Worm (Caenorhabditis elegans) whole organism, late embryonic: ENCODE data around the gene rsf-1.

Experiments used
- K02D7.2 ChIP-seq: sonication (generic microtip); optimal IDR thresholded peaks from 2 replicates; lab custom pipeline; 2017; ENCODE audit warnings: mild to moderate bottlenecking, missing genetic modification characterization, missing compliant biosample characterization
- ceh-22 ChIP-seq: sonication (generic microtip); optimal IDR thresholded peaks from 2 replicates; lab custom pipeline; 2017; ENCODE audit warnings: missing biosample characterization, missing genetic modification characterization
- ceh-24 ChIP-seq: sonication (generic microtip); optimal IDR thresholded peaks from 2 replicates; lab custom pipeline; 2016; ENCODE audit warnings: mild to moderate bottlenecking, missing genetic modification characterization, missing compliant biosample characterization
- ceh-34 ChIP-seq: sonication (generic microtip); optimal IDR thresholded peaks from 2 replicates; lab custom pipeline; 2016; ENCODE audit warnings: mild to moderate bottlenecking, missing genetic modification characterization, missing compliant biosample characterization
- ceh-45 ChIP-seq: fragments of 200-800 bp; sonication (Bioruptor generic); IDR thresholded peaks from 2 replicates; pipeline ENCODE4 v1.3.6; 2022; ENCODE audit warnings: missing genetic modification reagents, missing genetic modification characterization, missing compliant biosample characterization
- ceh-48 ChIP-seq: sonication (generic microtip); optimal IDR thresholded peaks from 2 replicates; lab custom pipeline; 2016; ENCODE audit warnings: missing genetic modification characterization, inconsistent platforms, missing compliant biosample characterization
- dve-1 ChIP-seq: sonication (generic microtip); optimal IDR thresholded peaks from 2 replicates; lab custom pipeline; 2017; ENCODE audit warnings: antibody characterized with exemption, mild to moderate bottlenecking, missing genetic modification characterization, missing compliant biosample characterization
- elt-4 ChIP-seq: sonication (generic microtip); optimal IDR thresholded peaks from 2 replicates; lab custom pipeline; 2016; ENCODE audit warnings: missing genetic modification characterization, missing compliant biosample characterization
- ets-4 ChIP-seq: sonication (generic microtip); optimal IDR thresholded peaks from 2 replicates; lab custom pipeline; 2016; ENCODE audit warnings: missing genetic modification characterization, missing compliant biosample characterization
- hlh-30 ChIP-seq: sonication (generic microtip); optimal IDR thresholded peaks from 2 replicates; lab custom pipeline; 2017; ENCODE audit warnings: antibody characterized with exemption, missing genetic modification characterization, missing compliant biosample characterization; ENCODE audit not compliant: insufficient read depth
- nfya-1 ChIP-seq: sonication (generic microtip); optimal IDR thresholded peaks from 2 replicates; lab custom pipeline; 2017; ENCODE audit warnings: missing genetic modification characterization, mild to moderate bottlenecking, missing compliant biosample characterization, antibody characterized with exemption, moderate library complexity
- npax-4 ChIP-seq: sonication (generic microtip); optimal IDR thresholded peaks from 2 replicates; lab custom pipeline; 2016; ENCODE audit warnings: missing genetic modification characterization, missing compliant biosample characterization
- pha-2 ChIP-seq: sonication (generic microtip); optimal IDR thresholded peaks from 2 replicates; lab custom pipeline; 2017; ENCODE audit warnings: mild to moderate bottlenecking, missing genetic modification characterization, missing compliant biosample characterization
- pros-1 ChIP-seq: fragments of 150-350 bp; optimal IDR thresholded peaks from 2 replicates; lab custom pipeline; 2014; ENCODE audit warnings: missing biosample characterization, missing genetic modification reagents, missing genetic modification characterization
- sdc-2 ChIP-seq: sonication (generic microtip); optimal IDR thresholded peaks from 2 replicates; lab custom pipeline; 2016; ENCODE audit warnings: missing genotype, missing genetic modification characterization, missing compliant biosample characterization
- tbx-2 ChIP-seq: sonication (generic microtip); optimal IDR thresholded peaks from 2 replicates; lab custom pipeline; 2016; ENCODE audit warnings: missing genetic modification characterization, missing compliant biosample characterization
- tbx-7 ChIP-seq: sonication (generic microtip); optimal IDR thresholded peaks from 2 replicates; lab custom pipeline; 2016; ENCODE audit warnings: missing genotype, missing genetic modification characterization, missing compliant biosample characterization
- unc-42 ChIP-seq: sonication (generic microtip); optimal IDR thresholded peaks from 2 replicates; lab custom pipeline; 2016; ENCODE audit warnings: missing genotype, missing genetic modification characterization, missing compliant biosample characterization

rsf-1 gene

ce11 chrII:11347878-11348556 lies 41.8 kb downstream of the rsf-1 start, which contains the start of the genes B0491.6 and pigm-1 (continued):
- TF ChIP-seq nfya-1: peak; percentile 42
- TF ChIP-seq hlh-30 (tag; lab: Kevin White, UChicago): peak; percentile 19
- TF ChIP-seq dve-1 (tag; lab: Kevin White, UChicago): no peak
- peak; percentile 4 for TF ChIP-seq pros-1
- no peak for TF ChIP-seq tbx-7 (tag; lab: Kevin White, UChicago)

- TF ChIP-seq ceh-45 (GFP tag; lab: Robert Waterston, UW): no peak
Observed at ce11 chrII:11349892-11350291, 43.7 kb downstream of the rsf-1 start, which contains the start of gene dph-5. Gene dph-5 (plus strand): TSS chrII:11350192.

DNA sequence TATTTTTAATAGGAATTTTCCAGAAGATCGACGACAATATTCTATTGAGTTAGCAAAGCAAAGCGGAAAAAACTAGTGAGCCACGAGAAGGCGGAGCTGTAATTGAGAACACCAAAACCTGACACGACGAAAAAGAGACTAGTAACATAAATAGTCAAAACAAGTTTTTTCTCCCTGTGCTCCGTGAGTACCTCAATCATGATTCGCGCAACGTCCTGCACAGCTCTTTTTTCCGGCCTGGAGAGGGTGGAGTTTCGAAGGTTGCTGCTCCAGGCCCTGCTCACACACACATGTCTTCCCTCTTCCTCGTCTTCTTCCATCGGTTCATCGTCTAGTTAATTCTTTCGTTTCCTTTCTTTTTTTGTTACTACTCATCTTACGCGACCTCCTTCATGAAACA lies 45.4 kb downstream of the rsf-1 start, which contains the start of gene clh-2:
clh-2 (plus strand) TSS at position 301 of the 400 bp plus-strand sequence.
- TF ChIP-seq elt-4 (tag; lab: Kevin White, UChicago) (no peak), ets-4 (no peak), ceh-22 (tag; lab: Kevin White, UChicago) (no peak), npax-4 (tag; lab: Kevin White, UChicago) (no peak), nfya-1 (no peak), ceh-34 (tag; lab: Kevin White, UChicago) (no peak), ceh-48 (tag; lab: Kevin White, UChicago) (no peak), ceh-24 (tag; lab: Kevin White, UChicago) (no peak), pha-2 (no peak), tbx-2 (tag; lab: Kevin White, UChicago) (no peak), dve-1 (tag; lab: Kevin White, UChicago) (no peak), K02D7.2 (tag; lab: Kevin White, UChicago) (no peak), sdc-2 (no peak)
- TF ChIP-seq, all 69 proteins: peak for 0

DNA sequence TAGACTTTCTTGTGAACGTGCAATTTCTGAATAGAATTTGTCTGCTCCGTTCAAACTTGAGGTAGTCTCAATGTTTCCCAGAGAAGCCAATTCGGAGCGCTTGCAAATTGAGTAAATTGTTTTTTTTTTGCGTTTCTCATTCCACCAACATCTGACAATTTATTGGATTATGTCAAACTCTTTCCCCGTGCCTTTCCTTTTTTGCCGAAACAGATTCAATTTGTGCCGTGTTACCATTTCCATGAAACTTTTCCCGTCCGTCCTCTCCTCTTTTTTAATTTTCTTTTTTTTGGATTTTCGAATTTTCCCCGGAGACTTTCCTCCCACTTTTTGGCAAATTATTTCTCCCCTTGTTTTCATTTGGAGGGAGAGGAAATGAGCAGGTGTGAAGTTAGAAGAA lies 47.3 kb downstream of the rsf-1 start:
- TF ChIP-seq unc-42: peak; percentile 76
- TF ChIP-seq dve-1 (tag; lab: Kevin White, UChicago): no peak
